Worm (Caenorhabditis elegans) whole organism, mixed stage, embryonic: ENCODE results near the gene trd-1.

Experiments
- M03D4.4 ChIP-seq: sonication (generic microtip); optimal IDR thresholded peaks from 2 replicates; lab custom pipeline; 2017; ENCODE audit warnings: mild to moderate bottlenecking, missing genetic modification characterization, missing compliant biosample characterization
- bed-3 ChIP-seq: fragments of 200-800 bp; sonication (Bioruptor generic); optimal IDR thresholded peaks from 3 replicates; lab custom pipeline; 2018; ENCODE audit warnings: mild to moderate bottlenecking, missing genetic modification characterization, moderate library complexity, missing compliant biosample characterization
- blmp-1 ChIP-seq: fragments of 150-350 bp; optimal IDR thresholded peaks from 2 replicates; lab custom pipeline; 2014; ENCODE audit warnings: missing biosample characterization, missing genetic modification characterization
- ceh-39 ChIP-seq: fragments of 150-350 bp; optimal IDR thresholded peaks from 2 replicates; lab custom pipeline; 2014; ENCODE audit warnings: missing biosample characterization, missing genetic modification characterization
- ceh-43 ChIP-seq: fragments of 200-800 bp; sonication (Bioruptor generic); optimal IDR thresholded peaks from 2 replicates; lab custom pipeline; 2018; ENCODE audit warnings: mild to moderate bottlenecking, missing genetic modification characterization, moderate library complexity, missing compliant biosample characterization
- ces-1 ChIP-seq: fragments of 150-350 bp; optimal IDR thresholded peaks from 2 replicates; lab custom pipeline; 2014; ENCODE audit warnings: missing biosample characterization, missing genetic modification reagents, missing genetic modification characterization
- cnd-1 ChIP-seq: fragments of 200-800 bp; sonication (Bioruptor generic); optimal IDR thresholded peaks from 2 replicates; lab custom pipeline; 2018; ENCODE audit warnings: mild to moderate bottlenecking, missing genetic modification characterization, missing compliant biosample characterization
- drap-1 ChIP-seq: fragments of 200-800 bp; sonication (Bioruptor generic); optimal IDR thresholded peaks from 3 replicates; lab custom pipeline; 2018; ENCODE audit warnings: mild to moderate bottlenecking, missing genetic modification characterization, missing compliant biosample characterization
- elt-1 ChIP-seq: sonication (generic microtip); optimal IDR thresholded peaks from 2 replicates; lab custom pipeline; 2017; ENCODE audit warnings: missing genetic modification characterization, mild to moderate bottlenecking, missing compliant biosample characterization, antibody characterized with exemption, moderate library complexity, borderline replicate concordance; ENCODE audit not compliant: insufficient read depth
- elt-3 ChIP-seq: fragments of 150-350 bp; optimal IDR thresholded peaks from 2 replicates; lab custom pipeline; 2014; ENCODE audit warnings: missing biosample characterization, missing genetic modification characterization
- flh-1 ChIP-seq: fragments of 200-800 bp; sonication (Bioruptor generic); optimal IDR thresholded peaks from 2 replicates; lab custom pipeline; 2018; ENCODE audit warnings: mild to moderate bottlenecking, missing genetic modification characterization, moderate library complexity, missing compliant biosample characterization
- ham-2 ChIP-seq: fragments of 200-800 bp; sonication (Bioruptor generic); optimal IDR thresholded peaks from 2 replicates; lab custom pipeline; 2018; ENCODE audit warnings: mild to moderate bottlenecking, missing genetic modification characterization, missing compliant biosample characterization
- hlh-1 ChIP-seq: fragments of 150-350 bp; optimal IDR thresholded peaks from 2 replicates; lab custom pipeline; 2014; ENCODE audit warnings: missing biosample characterization, missing genetic modification reagents, missing genetic modification characterization
- lin-13 ChIP-seq: fragments of 150-350 bp; optimal IDR thresholded peaks from 2 replicates; lab custom pipeline; 2014; ENCODE audit warnings: missing biosample characterization, missing genetic modification characterization
- mab-5 ChIP-seq: fragments of 150-350 bp; optimal IDR thresholded peaks from 2 replicates; lab custom pipeline; 2014; ENCODE audit warnings: missing biosample characterization, missing genetic modification characterization
- mep-1 ChIP-seq: fragments of 150-350 bp; optimal IDR thresholded peaks from 2 replicates; lab custom pipeline; 2017; ENCODE audit warnings: missing biosample characterization, missing genetic modification reagents, missing genetic modification characterization, inconsistent platforms
- mls-2 ChIP-seq: sonication (generic microtip); optimal IDR thresholded peaks from 2 replicates; lab custom pipeline; 2016; ENCODE audit warnings: mild to moderate bottlenecking, missing genetic modification characterization, moderate library complexity, missing compliant biosample characterization
- nhr-12 ChIP-seq: fragments of 150-350 bp; optimal IDR thresholded peaks from 2 replicates; lab custom pipeline; 2014; ENCODE audit warnings: missing biosample characterization, missing genetic modification characterization
- nhr-2 ChIP-seq: fragments of 150-350 bp; optimal IDR thresholded peaks from 2 replicates; lab custom pipeline; 2014; ENCODE audit warnings: missing biosample characterization, missing genetic modification characterization
- nhr-237 ChIP-seq: fragments of 150-350 bp; optimal IDR thresholded peaks from 2 replicates; lab custom pipeline; 2014; ENCODE audit warnings: missing biosample characterization, missing genetic modification characterization
- nhr-28 ChIP-seq: fragments of 150-350 bp; optimal IDR thresholded peaks from 2 replicates; lab custom pipeline; 2014; ENCODE audit warnings: missing biosample characterization, missing genetic modification characterization
- nhr-76 ChIP-seq: sonication (generic microtip); optimal IDR thresholded peaks from 2 replicates; lab custom pipeline; 2017; ENCODE audit warnings: missing biosample characterization, missing genetic modification characterization
- pha-4 ChIP-seq: fragments of 150-350 bp; optimal IDR thresholded peaks from 2 replicates; lab custom pipeline; 2018; ENCODE audit warnings: missing biosample characterization, missing genetic modification reagents, missing genetic modification characterization
- snpc-4 ChIP-seq: fragments of 150-350 bp; optimal IDR thresholded peaks from 2 replicates; lab custom pipeline; 2014; ENCODE audit warnings: missing biosample characterization, missing genetic modification characterization
- sptf-1 ChIP-seq: sonication (generic microtip); optimal IDR thresholded peaks from 2 replicates; lab custom pipeline; 2017; ENCODE audit warnings: mild to moderate bottlenecking, missing genetic modification characterization, moderate library complexity, missing compliant biosample characterization
- tbx-8 ChIP-seq: fragments of 200-800 bp; sonication (Bioruptor generic); optimal IDR thresholded peaks from 2 replicates; lab custom pipeline; 2018; ENCODE audit warnings: mild to moderate bottlenecking, missing genetic modification characterization, moderate library complexity, missing compliant biosample characterization
- unc-120 ChIP-seq: sonication (generic microtip); optimal IDR thresholded peaks from 2 replicates; lab custom pipeline; 2017; ENCODE audit warnings: missing genetic modification characterization, missing compliant biosample characterization; ENCODE audit not compliant: poor library complexity, severe bottlenecking
- unc-39 ChIP-seq: fragments of 150-350 bp; optimal IDR thresholded peaks from 2 replicates; lab custom pipeline; 2014; ENCODE audit warnings: missing biosample characterization, missing genetic modification characterization
- unc-62 ChIP-seq: fragments of 150-350 bp; optimal IDR thresholded peaks from 2 replicates; lab custom pipeline; 2014; ENCODE audit warnings: missing biosample characterization, missing genetic modification reagents, missing genetic modification characterization
- zip-8 ChIP-seq: fragments of 150-350 bp; optimal IDR thresholded peaks from 2 replicates; lab custom pipeline; 2014; ENCODE audit warnings: missing biosample characterization, missing genetic modification characterization
- ztf-11 ChIP-seq: fragments of 150-350 bp; optimal IDR thresholded peaks from 2 replicates; lab custom pipeline; 2014; ENCODE audit warnings: missing biosample characterization, missing genetic modification characterization

The trd-1 gene

ce11 chrIII:7385929-7386328, at the start of gene trd-1:
Gene trd-1, plus strand, starts transcription at chrIII:7386229.
- TF ChIP-seq unc-120 (tag; lab: Kevin White, UChicago), result no peak
- no peak for TF ChIP-seq hlh-1
- TF ChIP-seq ceh-39, result no peak
- no peak for TF ChIP-seq sptf-1 (tag; lab: Kevin White, UChicago)
- TF ChIP-seq mls-2, result no peak
- no peak for TF ChIP-seq elt-3 (tag; lab: Kevin White, UChicago)
- no peak for TF ChIP-seq flh-1 (GFP tag; lab: Kevin White, UChicago)
- no peak for TF ChIP-seq cnd-1 (tag; lab: Kevin White, UChicago)
- TF ChIP-seq pha-4 (tag; lab: Kevin White, UChicago), result no peak
- TF ChIP-seq snpc-4 (tag; lab: Kevin White, UChicago), result no peak
- no peak for TF ChIP-seq drap-1

DNA sequence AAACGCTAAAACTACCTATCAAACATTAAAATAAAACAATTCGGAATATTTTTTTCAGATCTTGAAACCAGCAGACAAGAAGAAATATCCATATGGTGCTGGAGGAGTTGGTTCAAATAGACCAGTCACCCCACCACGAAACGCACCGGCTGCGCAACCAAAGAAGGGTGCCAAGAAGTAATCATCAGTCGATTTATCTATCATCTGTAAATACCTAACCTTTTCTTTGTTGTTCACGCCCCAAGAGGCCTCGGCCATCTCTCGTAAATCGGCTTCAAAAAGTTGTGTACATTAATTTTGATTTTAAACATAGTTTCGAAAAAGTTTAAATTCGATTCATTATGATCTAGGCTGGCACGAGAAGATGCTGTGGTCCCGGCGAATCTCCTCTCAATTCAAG, 48.0 kb upstream of the trd-1 start:
- TF ChIP-seq unc-39 (tag; lab: Kevin White, UChicago), result no peak
- TF ChIP-seq hlh-1, result no peak
- TF ChIP-seq nhr-2 (tag; lab: Kevin White, UChicago), result no peak
- no peak for TF ChIP-seq mep-1 (tag; lab: Kevin White, UChicago)
- no peak for TF ChIP-seq ztf-11 (tag; lab: Kevin White, UChicago)
- no peak for TF ChIP-seq snpc-4 (tag; lab: Kevin White, UChicago)
- TF ChIP-seq ces-1, result no peak

- TF ChIP-seq lin-13 (tag; lab: Kevin White, UChicago), result no peak
- TF ChIP-seq ces-1, result no peak
- TF ChIP-seq cnd-1 (tag; lab: Kevin White, UChicago), result no peak
- no peak for TF ChIP-seq bed-3 (GFP tag; lab: Kevin White, UChicago)
- TF ChIP-seq mls-2, result no peak
- TF ChIP-seq mab-5 (tag; lab: Kevin White, UChicago), result no peak
- no peak for TF ChIP-seq nhr-2 (tag; lab: Kevin White, UChicago)
- TF ChIP-seq nhr-28 (tag; lab: Kevin White, UChicago), result no peak
- no peak for TF ChIP-seq ham-2
These were observed 47.3 kb upstream of the trd-1 start, which contains the start of gene kap-1 for ce11 chrIII:7338693-7339092. Gene kap-1, plus strand, starts transcription at chrIII:7338835.

ce11 chrIII:7339138-7339537, 46.9 kb upstream of the trd-1 start:
- TF ChIP-seq unc-120 (tag; lab: Kevin White, UChicago) (no peak), cnd-1 (tag; lab: Kevin White, UChicago) (no peak), ztf-11 (tag; lab: Kevin White, UChicago) (no peak), ces-1 (no peak), M03D4.4 (no peak), mls-2 (no peak)
- TF ChIP-seq, all 35 proteins: peak for 0

ce11 chrIII:7343389-7343788, 42.6 kb upstream of the trd-1 start, which contains the start of gene F08F8.6:
Gene F08F8.6, plus strand, starts transcription at chrIII:7343689.
- TF ChIP-seq mab-5 (tag; lab: Kevin White, UChicago), result no peak
- no peak for TF ChIP-seq sptf-1 (tag; lab: Kevin White, UChicago)
- TF ChIP-seq ces-1, result no peak
- TF ChIP-seq nhr-76 (tag; lab: Kevin White, UChicago), result no peak
- no peak for TF ChIP-seq unc-39 (tag; lab: Kevin White, UChicago)
- TF ChIP-seq ztf-11 (tag; lab: Kevin White, UChicago), result no peak
- no peak for TF ChIP-seq nhr-237 (tag; lab: Kevin White, UChicago)
- no peak for TF ChIP-seq nhr-12 (tag; lab: Kevin White, UChicago)
- TF ChIP-seq unc-62 (GFP tag; lab: Kevin White, UChicago), result no peak
- no peak for TF ChIP-seq drap-1
- TF ChIP-seq elt-3 (tag; lab: Kevin White, UChicago), result no peak
- TF ChIP-seq ham-2, result no peak
- no peak for TF ChIP-seq elt-1 (tag; lab: Kevin White, UChicago)
- TF ChIP-seq blmp-1 (tag; lab: Kevin White, UChicago), result no peak
- no peak for TF ChIP-seq tbx-8 (GFP tag; lab: Kevin White, UChicago)
- TF ChIP-seq snpc-4 (tag; lab: Kevin White, UChicago), result no peak
- TF ChIP-seq zip-8 (tag; lab: Kevin White, UChicago), result no peak
- no peak for TF ChIP-seq lin-13 (tag; lab: Kevin White, UChicago)
- TF ChIP-seq ceh-43 (GFP tag; lab: Kevin White, UChicago), result no peak
